Fruit fly (Drosophila melanogaster) whole organism, pupa: ENCODE results near the gene gcm2.

ENCODE experiments used
- CG10348 ChIP-seq: fragments of 200-800 bp; sonication (Bioruptor generic); IDR thresholded peaks from 2 replicates; pipeline ENCODE4 v1.3.6; 2022; ENCODE audit warnings: missing biosample characterization, missing genetic modification characterization
- CG12605 ChIP-seq: fragments of 200-800 bp; sonication (Bioruptor generic); IDR thresholded peaks from 2 replicates; pipeline ENCODE4 v1.3.6; 2022; ENCODE audit warnings: missing biosample characterization, missing genetic modification characterization
- CG13204 ChIP-seq: fragments of 200-800 bp; sonication (Bioruptor generic); optimal IDR thresholded peaks from 2 replicates; lab custom pipeline; 2018; ENCODE audit warnings: missing biosample characterization, mild to moderate bottlenecking, missing genetic modification characterization, moderate library complexity
- CG4496 ChIP-seq: fragments of 200-800 bp; sonication (Bioruptor generic); IDR thresholded peaks from 3 replicates; pipeline ENCODE4 v1.3.6; 2022; ENCODE audit warnings: missing biosample characterization, missing genetic modification characterization
- CG8159 ChIP-seq: fragments of 200-800 bp; sonication (Bioruptor generic); optimal IDR thresholded peaks from 3 replicates; lab custom pipeline; 2018; ENCODE audit warnings: missing biosample characterization, mild to moderate bottlenecking, missing genetic modification characterization, moderate library complexity
- Ets98B ChIP-seq: fragments of 200-800 bp; sonication (Bioruptor generic); IDR thresholded peaks from 2 replicates; pipeline ENCODE4 v1.3.6; 2022; ENCODE audit warnings: missing biosample characterization, missing genetic modification characterization
- Snoo ChIP-seq: fragments of 200-800 bp; sonication (Bioruptor generic); optimal IDR thresholded peaks from 3 replicates; lab custom pipeline; 2017; ENCODE audit warnings: missing biosample characterization, mild to moderate bottlenecking, missing genetic modification characterization, inconsistent platforms

DNA sequence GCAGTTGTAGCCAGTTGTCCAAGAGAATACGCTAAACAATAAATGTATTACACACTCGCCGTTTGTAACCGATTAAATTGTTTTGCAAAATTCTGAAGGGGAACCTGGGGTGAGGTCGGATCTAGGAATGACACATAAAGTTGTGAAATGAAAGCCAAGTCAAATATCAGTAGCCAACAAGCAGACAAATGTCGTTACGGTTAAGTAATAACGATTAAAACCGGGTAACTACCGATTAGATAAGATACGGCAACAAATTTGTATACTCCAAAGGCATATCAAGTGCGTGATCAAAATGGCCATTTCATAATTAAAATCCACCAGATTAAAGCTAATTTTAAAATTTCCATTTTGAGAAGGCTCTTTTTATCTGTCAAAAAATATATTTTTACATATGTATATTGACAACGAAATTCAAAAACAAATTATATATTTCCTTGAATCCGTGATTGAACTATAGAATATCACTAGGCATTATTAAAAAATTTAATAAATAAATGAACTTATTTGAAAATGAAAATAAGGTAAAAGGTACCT is 7.7 kb downstream of the gcm2 start, which contains the start of gene GlcAT-S:
- TF ChIP-seq CG8159 (tag; lab: Kevin White, UChicago) (no peak), Snoo (tag; lab: Kevin White, UChicago) (no peak), CG4496 (GFP tag; lab: Robert Waterston, UW) (no peak), CG10348 (GFP tag; lab: Robert Waterston, UW) (no peak), CG12605 (no peak), CG13204 (GFP tag; lab: Kevin White, UChicago) (no peak), Ets98B (GFP tag; lab: Robert Waterston, UW) (no peak)
